Fruit fly (Drosophila melanogaster) whole organism, embryonic: ENCODE data around the gene mRpL48.

Experiments used
- ATbp ChIP-seq: fragments of 200-800 bp; sonication (Bioruptor generic); optimal IDR thresholded peaks from 2 replicates; lab custom pipeline; 2017; ENCODE audit warnings: missing biosample characterization, mild to moderate bottlenecking, missing genetic modification characterization, missing genetic modification reagents
- Antp ChIP-seq: fragments of 200-800 bp; sonication (Bioruptor generic); optimal IDR thresholded peaks from 3 replicates; lab custom pipeline; 2016; ENCODE audit warnings: missing biosample characterization, missing genetic modification characterization
- Blimp-1 ChIP-seq: fragments of 200-800 bp; sonication (Bioruptor generic); optimal IDR thresholded peaks from 3 replicates; lab custom pipeline; 2018; ENCODE audit warnings: missing biosample characterization, missing genetic modification characterization, mild to moderate bottlenecking, moderate library complexity, missing genetic modification reagents
- CG10209 ChIP-seq: fragments of 200-800 bp; sonication (Bioruptor generic); optimal IDR thresholded peaks from 3 replicates; lab custom pipeline; 2017; ENCODE audit warnings: missing biosample characterization, mild to moderate bottlenecking, missing genetic modification characterization, missing genetic modification reagents
- CG11696 ChIP-seq: fragments of 200-800 bp; sonication (Bioruptor generic); IDR thresholded peaks from 2 replicates; pipeline ENCODE4 v1.3.6; 2022; ENCODE audit warnings: missing biosample characterization, missing genetic modification characterization
- CG12942 ChIP-seq: fragments of 200-800 bp; sonication (Bioruptor generic); optimal IDR thresholded peaks from 3 replicates; lab custom pipeline; 2016; ENCODE audit warnings: missing biosample characterization, missing genetic modification characterization
- CG13296 ChIP-seq: fragments of 200-800 bp; sonication (Bioruptor generic); optimal IDR thresholded peaks from 3 replicates; lab custom pipeline; 2018; ENCODE audit warnings: missing biosample characterization, mild to moderate bottlenecking, missing genetic modification characterization
- CG14667 ChIP-seq: fragments of 200-800 bp; sonication (Bioruptor generic); IDR thresholded peaks from 2 replicates; pipeline ENCODE4 v1.3.6; 2022; ENCODE audit warnings: missing biosample characterization, missing genetic modification characterization
- CG15601 ChIP-seq: fragments of 200-800 bp; sonication (Bioruptor generic); optimal IDR thresholded peaks from 3 replicates; lab custom pipeline; 2019; ENCODE audit warnings: missing biosample characterization, mild to moderate bottlenecking, missing genetic modification characterization, moderate library complexity
- CG1647 ChIP-seq: fragments of 200-800 bp; sonication (Bioruptor generic); optimal IDR thresholded peaks from 3 replicates; lab custom pipeline; 2016; ENCODE audit warnings: missing biosample characterization, missing genetic modification characterization
- CG16863 ChIP-seq: fragments of 200-800 bp; sonication (Bioruptor generic); optimal IDR thresholded peaks from 3 replicates; lab custom pipeline; 2016; ENCODE audit warnings: missing biosample characterization, missing genetic modification characterization
- CG17359 ChIP-seq: fragments of 200-800 bp; sonication (Bioruptor generic); optimal IDR thresholded peaks from 3 replicates; lab custom pipeline; 2018; ENCODE audit warnings: missing biosample characterization, mild to moderate bottlenecking, missing genetic modification characterization, moderate library complexity
- CG2678 ChIP-seq: fragments of 200-800 bp; sonication (Bioruptor generic); optimal IDR thresholded peaks from 3 replicates; lab custom pipeline; 2019; ENCODE audit warnings: missing biosample characterization, mild to moderate bottlenecking, missing genetic modification characterization, moderate library complexity
- CG32767 ChIP-seq: fragments of 200-800 bp; sonication (Bioruptor generic); IDR thresholded peaks from 2 replicates; pipeline ENCODE4 v1.3.6; 2022; ENCODE audit warnings: missing biosample characterization, missing genetic modification characterization
- CG4282 ChIP-seq: fragments of 200-800 bp; sonication (Bioruptor generic); optimal IDR thresholded peaks from 2 replicates; lab custom pipeline; 2016; ENCODE audit warnings: missing biosample characterization, missing genetic modification characterization
- CG7745 ChIP-seq: fragments of 200-800 bp; sonication (Bioruptor generic); optimal IDR thresholded peaks from 2 replicates; lab custom pipeline; 2018; ENCODE audit warnings: missing biosample characterization, mild to moderate bottlenecking, missing genetic modification characterization, moderate library complexity
- CG7839 ChIP-seq: fragments of 200-800 bp; sonication (Bioruptor generic); optimal IDR thresholded peaks from 3 replicates; lab custom pipeline; 2018; ENCODE audit warnings: missing biosample characterization, mild to moderate bottlenecking, missing genetic modification characterization, moderate library complexity
- CG9727 ChIP-seq: fragments of 200-800 bp; sonication (Bioruptor generic); optimal IDR thresholded peaks from 3 replicates; lab custom pipeline; 2017; ENCODE audit warnings: missing biosample characterization, mild to moderate bottlenecking, missing genetic modification characterization
- CG9932 ChIP-seq: fragments of 200-800 bp; sonication (Bioruptor generic); IDR thresholded peaks from 2 replicates; pipeline ENCODE4 v1.3.6; 2022; ENCODE audit warnings: missing biosample characterization, missing genetic modification characterization
- CkIIα-i1 ChIP-seq: fragments of 200-800 bp; sonication (Bioruptor generic); IDR thresholded peaks from 2 replicates; pipeline ENCODE4 v1.3.6; 2022; ENCODE audit warnings: missing biosample characterization, missing genetic modification characterization
- Dip3 ChIP-seq: fragments of 200-800 bp; sonication (Bioruptor generic); optimal IDR thresholded peaks from 3 replicates; lab custom pipeline; 2016; ENCODE audit warnings: missing biosample characterization, missing genetic modification characterization
- H15 ChIP-seq: fragments of 200-800 bp; sonication (Bioruptor generic); IDR thresholded peaks from 3 replicates; pipeline ENCODE4 v1.3.6; 2022; ENCODE audit warnings: missing biosample characterization, missing genetic modification characterization
- Hmr ChIP-seq: fragments of 200-800 bp; sonication (Bioruptor generic); optimal IDR thresholded peaks from 3 replicates; lab custom pipeline; 2017; ENCODE audit warnings: mild to moderate bottlenecking, missing biosample characterization, missing genetic modification reagents, missing genetic modification characterization
- Hsf ChIP-seq: fragments of 200-800 bp; sonication (Bioruptor generic); optimal IDR thresholded peaks from 3 replicates; lab custom pipeline; 2016; ENCODE audit warnings: missing biosample characterization, missing genetic modification characterization
- Jarid2 ChIP-seq: fragments of 200-800 bp; sonication (Bioruptor generic); optimal IDR thresholded peaks from 3 replicates; lab custom pipeline; 2017; ENCODE audit warnings: mild to moderate bottlenecking, missing biosample characterization, missing genetic modification reagents, missing genetic modification characterization
- Lhr ChIP-seq: fragments of 200-800 bp; sonication (Bioruptor generic); optimal IDR thresholded peaks from 3 replicates; lab custom pipeline; 2017; ENCODE audit warnings: mild to moderate bottlenecking, missing biosample characterization, missing genetic modification reagents, missing genetic modification characterization
- Mad ChIP-seq: fragments of 200-800 bp; sonication (Bioruptor generic); optimal IDR thresholded peaks from 2 replicates; lab custom pipeline; 2016; ENCODE audit warnings: missing biosample characterization, missing genetic modification characterization
- Med ChIP-seq: fragments of 200-800 bp; sonication (Bioruptor generic); peaks from one replicate; lab custom pipeline; 2016; ENCODE audit warnings: missing biosample characterization, missing genetic modification characterization, mild to moderate bottlenecking, inconsistent platforms, moderate library complexity
- NC2β ChIP-seq: fragments of 200-800 bp; sonication (Bioruptor generic); optimal IDR thresholded peaks from 2 replicates; lab custom pipeline; 2016; ENCODE audit warnings: missing biosample characterization, missing genetic modification characterization
- Sox100B ChIP-seq: fragments of 200-800 bp; sonication (Bioruptor generic); optimal IDR thresholded peaks from 3 replicates; lab custom pipeline; 2018; ENCODE audit warnings: missing biosample characterization, mild to moderate bottlenecking, missing genetic modification characterization
- abd-A ChIP-seq: fragments of 200-800 bp; sonication (Bioruptor generic); optimal IDR thresholded peaks from 3 replicates; lab custom pipeline; 2019; ENCODE audit warnings: missing biosample characterization, mild to moderate bottlenecking, missing genetic modification characterization, moderate library complexity
- ara ChIP-seq: fragments of 200-800 bp; sonication (Bioruptor generic); IDR thresholded peaks from 2 replicates; pipeline ENCODE4 v1.3.6; 2022; ENCODE audit warnings: missing biosample characterization, missing genetic modification characterization
- bsh ChIP-seq, 2 experiments: fragments of 200-800 bp; sonication (Bioruptor generic); optimal IDR thresholded peaks; 2 replicates each; lab custom pipeline; 2017 to 2018; ENCODE audit warnings: mild to moderate bottlenecking in 2 of 2, missing biosample characterization in 2 of 2, missing genetic modification characterization in 2 of 2, moderate library complexity in 1 of 2
- chinmo ChIP-seq: fragments of 200-800 bp; sonication (Bioruptor generic); IDR thresholded peaks from 4 replicates; pipeline ENCODE4 v1.3.6; 2022; ENCODE audit warnings: missing biosample characterization, missing genetic modification characterization; ENCODE audit not compliant: partially characterized antibody
- dan ChIP-seq: fragments of 200-800 bp; sonication (Bioruptor generic); IDR thresholded peaks from 2 replicates; pipeline ENCODE4 v1.3.6; 2022; ENCODE audit warnings: missing biosample characterization, missing genetic modification characterization
- gem ChIP-seq: fragments of 200-800 bp; sonication (Bioruptor generic); optimal IDR thresholded peaks from 2 replicates; lab custom pipeline; 2019; ENCODE audit warnings: missing biosample characterization, mild to moderate bottlenecking, missing genetic modification characterization, moderate library complexity
- gro ChIP-seq: fragments of 200-800 bp; sonication (Bioruptor generic); optimal IDR thresholded peaks from 2 replicates; lab custom pipeline; 2016; ENCODE audit warnings: missing biosample characterization, missing genetic modification characterization
- kah ChIP-seq: fragments of 200-800 bp; sonication (Bioruptor generic); optimal IDR thresholded peaks from 2 replicates; lab custom pipeline; 2018; ENCODE audit warnings: missing biosample characterization, mild to moderate bottlenecking, missing genetic modification characterization
- ken ChIP-seq: fragments of 200-800 bp; sonication (Bioruptor generic); IDR thresholded peaks from 3 replicates; pipeline ENCODE4 v1.3.6; 2022; ENCODE audit warnings: missing biosample characterization, missing genetic modification characterization
- lov ChIP-seq, 2 experiments: fragments of 200-800 bp in 1 of 2; fragments of >200 bp in 1 of 2; sonication (Bioruptor generic) in 1 of 2; IDR thresholded peaks in 1 of 2; optimal IDR thresholded peaks in 1 of 2; 2 replicates in 1 of 2; 3 replicates in 1 of 2; pipeline versions ENCODE4 v1.3.6 to Lab custom; 2017 to 2022; ENCODE audit warnings: missing biosample characterization in 1 of 2, missing genetic modification characterization in 1 of 2
- mirr ChIP-seq: fragments of 200-800 bp; sonication (Bioruptor generic); optimal IDR thresholded peaks from 3 replicates; lab custom pipeline; 2018; ENCODE audit warnings: missing biosample characterization, mild to moderate bottlenecking, missing genetic modification characterization
- nerfin-2 ChIP-seq: fragments of 200-800 bp; sonication (Bioruptor generic); IDR thresholded peaks from 2 replicates; pipeline ENCODE4 v1.3.6; 2022; ENCODE audit warnings: missing biosample characterization, missing genetic modification characterization; ENCODE audit not compliant: partially characterized antibody
- otp ChIP-seq: fragments of 200-800 bp; sonication (Bioruptor generic); IDR thresholded peaks from 3 replicates; pipeline ENCODE4, ENCODE4 v1.3.6; 2022; ENCODE audit warnings: missing biosample characterization, missing genetic modification characterization
- pan ChIP-seq, 4 experiments: fragments of >200 bp in 3 of 4; fragments of 200-800 bp in 1 of 4; sonication (Bioruptor generic) in 1 of 4; optimal IDR thresholded peaks in 3 of 4; IDR thresholded peaks in 1 of 4; 2 replicates each; pipeline versions ENCODE4 v1.3.6 to Lab custom; 2017 to 2022; ENCODE audit warnings: missing biosample characterization in 2 of 4, missing genetic modification characterization in 2 of 4, mixed read lengths in 1 of 4
- sens ChIP-seq: fragments of 200-800 bp; sonication (Bioruptor generic); peaks from one replicate; lab custom pipeline; 2016; ENCODE audit warnings: missing biosample characterization, missing genetic modification characterization
- sob ChIP-seq: fragments of 200-800 bp; sonication (Bioruptor generic); IDR thresholded peaks from 2 replicates; pipeline ENCODE4 v1.3.6; 2022; ENCODE audit warnings: missing biosample characterization, missing genetic modification characterization
- sr ChIP-seq: fragments of 200-800 bp; sonication (Bioruptor generic); IDR thresholded peaks from 3 replicates; pipeline ENCODE4 v1.3.6; 2022; ENCODE audit warnings: missing biosample characterization, missing genetic modification characterization
- stc ChIP-seq: fragments of 200-800 bp; sonication (Bioruptor generic); IDR thresholded peaks from 2 replicates; pipeline ENCODE4 v1.3.6; 2022; ENCODE audit warnings: missing biosample characterization, missing genetic modification characterization
- stwl ChIP-seq: fragments of 200-800 bp; sonication (Bioruptor generic); optimal IDR thresholded peaks from 3 replicates; lab custom pipeline; 2018; ENCODE audit warnings: missing biosample characterization, mild to moderate bottlenecking, missing genetic modification characterization, moderate library complexity
- z ChIP-seq: fragments of 200-800 bp; sonication (Bioruptor generic); IDR thresholded peaks from 3 replicates; pipeline ENCODE4 v1.3.6; 2022; ENCODE audit warnings: missing biosample characterization, missing genetic modification characterization

The mRpL48 gene

DNA sequence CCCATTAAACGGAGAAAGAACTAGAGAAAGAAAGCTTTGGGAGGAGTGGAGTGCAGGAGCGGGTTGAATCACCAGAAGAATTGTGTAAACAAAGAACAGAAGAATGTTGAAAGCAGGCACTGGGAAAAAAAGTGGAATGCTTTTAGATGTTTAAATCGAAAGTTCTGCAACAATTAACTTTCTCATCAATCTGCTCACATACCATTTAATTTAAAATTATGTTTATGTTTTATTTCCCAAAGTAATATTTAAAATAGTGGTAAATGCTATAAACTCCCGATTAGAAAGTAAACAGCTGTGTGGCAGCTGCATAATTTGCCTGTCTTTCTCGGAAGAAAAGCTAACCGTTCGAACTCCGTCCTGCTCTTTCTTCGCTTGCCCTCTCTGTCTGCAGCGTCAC, 27.8 kb downstream of the mRpL48 start (continued):
- TF ChIP-seq Lhr (GFP tag; lab: Kevin White, UChicago) = peak; percentile 4
- TF ChIP-seq Hsf (GFP tag; lab: Kevin White, UChicago) = no peak
- TF ChIP-seq Dip3 (GFP tag; lab: Kevin White, UChicago) = no peak
- no peak for TF ChIP-seq Mad
- no peak for TF ChIP-seq CG4282
- TF ChIP-seq ATbp (GFP tag; lab: Kevin White, UChicago) = peak; percentile 44
- no peak for TF ChIP-seq H15
- TF ChIP-seq Antp (GFP tag; lab: Kevin White, UChicago) = no peak
- no peak for TF ChIP-seq stwl
- no peak for TF ChIP-seq ara (GFP tag; lab: Robert Waterston, UW)
- TF ChIP-seq CG7839 (tag; lab: Kevin White, UChicago) = peak; percentile 28
- TF ChIP-seq CkIIα-i1 (GFP tag; lab: Robert Waterston, UW) = no peak
- no peak for TF ChIP-seq CG7745
- TF ChIP-seq abd-A (tag; lab: Kevin White, UChicago) = no peak
- no peak for TF ChIP-seq dan
- no peak for TF ChIP-seq NC2β (GFP tag; lab: Kevin White, UChicago)
- no peak for TF ChIP-seq CG9727
- no peak for TF ChIP-seq CG14667
- TF ChIP-seq CG12942 (GFP tag; lab: Kevin White, UChicago) = no peak
- TF ChIP-seq CG15601 = peak; percentile 75
- no peak for TF ChIP-seq gro (GFP tag; lab: Kevin White, UChicago)
- TF ChIP-seq, all 482 proteins: peak for 70

DNA sequence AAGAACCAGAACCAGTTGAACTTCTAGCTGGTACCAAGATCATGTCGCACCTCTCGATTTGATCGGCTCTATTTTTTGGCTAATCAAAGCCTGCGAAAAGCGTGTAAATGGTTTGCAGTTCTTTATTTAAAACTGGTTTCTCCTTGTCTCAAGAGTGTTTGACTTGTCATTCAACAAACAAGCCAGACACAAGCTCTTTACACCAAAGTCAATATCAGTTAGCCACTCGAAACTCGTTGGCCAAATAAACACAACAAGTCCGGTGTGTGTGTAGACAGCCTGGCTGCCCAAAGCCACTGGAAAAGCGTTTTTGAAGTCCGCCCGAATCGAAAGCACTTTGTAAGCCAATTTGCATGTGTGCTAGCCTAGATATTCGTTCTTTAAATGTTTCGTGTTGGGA, 29.8 kb downstream of the mRpL48 start:
- TF ChIP-seq mirr (peak; percentile 53), gem (tag; lab: Kevin White, UChicago) (peak; percentile 12), sob (GFP tag; lab: Robert Waterston, UW) (peak; percentile 46; the same call in 1 of the 2 replicates), bsh (GFP tag; optimal IDR thresholded peaks at IDR 0.05; lab: Kevin White, UChicago) (peak in 1 of 2 experiments; percentile 4), z (GFP tag; lab: Robert Waterston, UW) (0 out of 3 replicates have a peak, but pooled peaks have one; percentile 7), lov (optimal IDR thresholded peaks at IDR 0.05; lab: Kevin White, UChicago) (no peak), lov (GFP tag; IDR thresholded peaks at IDR 0.05; lab: Robert Waterston, UW) (no peak), nerfin-2 (no peak), Blimp-1 (GFP tag; lab: Kevin White, UChicago) (peak; percentile 11), otp (GFP tag; lab: Robert Waterston, UW) (0 out of 3 replicates have a peak, but pooled peaks have one; percentile 22), CG2678 (tag; lab: Kevin White, UChicago) (peak; percentile 35), sens (peak; percentile 10), CG16863 (no peak), CG1647 (GFP tag; lab: Kevin White, UChicago) (no peak), Med (GFP tag; lab: Kevin White, UChicago) (peak; percentile 78), CG11696 (GFP tag; lab: Robert Waterston, UW) (0 out of 2 replicates have a peak, but pooled peaks have one; percentile 46), kah (GFP tag; lab: Kevin White, UChicago) (no peak), CG10209 (peak; percentile 16), ken (GFP tag; lab: Robert Waterston, UW) (no peak), Sox100B (GFP tag; lab: Kevin White, UChicago) (peak; percentile 3), Jarid2 (GFP tag; lab: Kevin White, UChicago) (no peak), chinmo (GFP tag; lab: Robert Waterston, UW) (0 out of 4 replicates have a peak, but pooled peaks have one; percentile 5), CG9932 (GFP tag; lab: Robert Waterston, UW) (peak; percentile 13; the same call in 1 of the 2 replicates), CG17359 (tag; lab: Kevin White, UChicago) (peak; percentile 6), CG13296 (peak; percentile 19), Hmr (GFP tag; lab: Kevin White, UChicago) (peak; percentile 8), sr (GFP tag; lab: Robert Waterston, UW) (0 out of 3 replicates have a peak, but pooled peaks have one; percentile 5), pan (optimal IDR thresholded peaks at IDR 0.05; lab: Kevin White, UChicago) (no peak), pan (GFP tag; optimal IDR thresholded peaks at IDR 0.05 in 1 of 2, IDR thresholded peaks at IDR 0.05 in 1 of 2) (peak in 1 of 2 experiments; percentile 37), stc (GFP tag; lab: Robert Waterston, UW) (peak; percentile 56), CG32767 (GFP tag; lab: Robert Waterston, UW) (0 out of 2 replicates have a peak, but pooled peaks have one; percentile 35)
